Fruit fly (Drosophila melanogaster) whole organism, embryonic: ENCODE data around the gene hyd.

Source experiments
- Adf1 ChIP-seq: fragments of 200-800 bp; sonication (Bioruptor generic); IDR thresholded peaks from 2 replicates; pipeline ENCODE4 v1.3.6; 2022; ENCODE audit warnings: missing biosample characterization, missing genetic modification characterization
- Bteb2 ChIP-seq: fragments of 200-800 bp; sonication (Bioruptor generic); optimal IDR thresholded peaks from 2 replicates; lab custom pipeline; 2016; ENCODE audit warnings: missing biosample characterization, missing genetic modification characterization
- C15 ChIP-seq: fragments of 200-800 bp; sonication (Bioruptor generic); IDR thresholded peaks from 3 replicates; pipeline ENCODE4 v1.3.6; 2022; ENCODE audit warnings: missing biosample characterization, missing genetic modification characterization
- CG10959 ChIP-seq: fragments of 200-800 bp; sonication (Bioruptor generic); IDR thresholded peaks from 2 replicates; pipeline ENCODE4 v1.3.6; 2022; ENCODE audit warnings: missing biosample characterization, missing genetic modification characterization
- CG12744 ChIP-seq: fragments of 200-800 bp; sonication (Bioruptor generic); optimal IDR thresholded peaks from 2 replicates; lab custom pipeline; 2016; ENCODE audit warnings: missing biosample characterization, missing genetic modification characterization
- CG1602 ChIP-seq: fragments of 200-800 bp; sonication (Bioruptor generic); optimal IDR thresholded peaks from 3 replicates; lab custom pipeline; 2016; ENCODE audit warnings: missing biosample characterization, missing genetic modification characterization
- CG17186 ChIP-seq: fragments of 200-800 bp; sonication (Bioruptor generic); optimal IDR thresholded peaks from 3 replicates; lab custom pipeline; 2017; ENCODE audit warnings: missing biosample characterization, missing genetic modification reagents, missing genetic modification characterization
- CG17328 ChIP-seq: fragments of 200-800 bp; sonication (Bioruptor generic); IDR thresholded peaks from 2 replicates; pipeline ENCODE4 v1.3.6; 2022; ENCODE audit warnings: missing biosample characterization, missing genetic modification characterization
- CG18619 ChIP-seq: fragments of 200-800 bp; sonication (Bioruptor generic); optimal IDR thresholded peaks from 3 replicates; lab custom pipeline; 2017; ENCODE audit warnings: missing biosample characterization, mild to moderate bottlenecking, missing genetic modification characterization
- CG3065 ChIP-seq: fragments of 200-800 bp; sonication (Bioruptor generic); optimal IDR thresholded peaks from 2 replicates; lab custom pipeline; 2016; ENCODE audit warnings: missing biosample characterization, missing genetic modification characterization
- CG31224 ChIP-seq: fragments of 200-800 bp; sonication (Bioruptor generic); IDR thresholded peaks from 2 replicates; pipeline ENCODE4 v1.3.6; 2022; ENCODE audit warnings: missing biosample characterization, missing genetic modification characterization
- CG3163 ChIP-seq: fragments of 200-800 bp; sonication (Bioruptor generic); optimal IDR thresholded peaks from 3 replicates; lab custom pipeline; 2016; ENCODE audit warnings: missing biosample characterization, missing genetic modification characterization
- CG6654 ChIP-seq: fragments of 200-800 bp; sonication (Bioruptor generic); optimal IDR thresholded peaks from 2 replicates; lab custom pipeline; 2017; ENCODE audit warnings: missing biosample characterization, mild to moderate bottlenecking, missing genetic modification characterization
- CG6683 ChIP-seq: fragments of 200-800 bp; sonication (Bioruptor generic); optimal IDR thresholded peaks from 2 replicates; lab custom pipeline; 2017; ENCODE audit warnings: missing biosample characterization, mild to moderate bottlenecking, missing genetic modification characterization, missing genetic modification reagents
- CG9215 ChIP-seq: fragments of 200-800 bp; sonication (Bioruptor generic); IDR thresholded peaks from 2 replicates; pipeline ENCODE4 v1.3.6; 2022; ENCODE audit warnings: missing biosample characterization, missing genetic modification characterization
- CG9797 ChIP-seq: fragments of 200-800 bp; sonication (Bioruptor generic); optimal IDR thresholded peaks from 3 replicates; lab custom pipeline; 2018; ENCODE audit warnings: missing biosample characterization, mild to moderate bottlenecking, missing genetic modification characterization
- CG9817 ChIP-seq: fragments of 200-800 bp; sonication (Bioruptor generic); optimal IDR thresholded peaks from 2 replicates; lab custom pipeline; 2018; ENCODE audit warnings: missing biosample characterization, mild to moderate bottlenecking, missing genetic modification characterization, moderate library complexity
- Doc3 ChIP-seq: fragments of 200-800 bp; sonication (Bioruptor generic); IDR thresholded peaks from 3 replicates; pipeline ENCODE4 v1.3.6; 2022; ENCODE audit warnings: missing biosample characterization, missing genetic modification characterization; ENCODE audit not compliant: partially characterized antibody
- Ets97D ChIP-seq: fragments of 200-800 bp; sonication (Bioruptor generic); optimal IDR thresholded peaks from 3 replicates; lab custom pipeline; 2016; ENCODE audit warnings: missing biosample characterization, missing genetic modification characterization
- GATAe ChIP-seq: fragments of 200-800 bp; sonication (Bioruptor generic); conservative IDR thresholded peaks from 2 replicates; pipeline ENCODE4 v1.3.6; 2022; ENCODE audit warnings: missing biosample characterization, missing genetic modification characterization
- H15 ChIP-seq: fragments of 200-800 bp; sonication (Bioruptor generic); IDR thresholded peaks from 3 replicates; pipeline ENCODE4 v1.3.6; 2022; ENCODE audit warnings: missing biosample characterization, missing genetic modification characterization
- H2.0 ChIP-seq: fragments of 200-800 bp; sonication (Bioruptor generic); IDR thresholded peaks from 2 replicates; pipeline ENCODE4 v1.3.6; 2022; ENCODE audit warnings: missing biosample characterization, missing genetic modification characterization
- HLH3B ChIP-seq: fragments of 200-800 bp; sonication (Bioruptor generic); IDR thresholded peaks from 2 replicates; pipeline ENCODE4 v1.3.6; 2022; ENCODE audit warnings: missing biosample characterization, missing genetic modification characterization
- HmgD ChIP-seq: fragments of 200-800 bp; sonication (Bioruptor generic); optimal IDR thresholded peaks from 3 replicates; lab custom pipeline; 2016; ENCODE audit warnings: missing biosample characterization, missing genetic modification characterization
- Lpt ChIP-seq: fragments of >200 bp; optimal IDR thresholded peaks from 2 replicates; lab custom pipeline; 2018; ENCODE audit warnings: missing biosample characterization, missing genetic modification characterization
- NC2α ChIP-seq: fragments of 200-800 bp; sonication (Bioruptor generic); optimal IDR thresholded peaks from 2 replicates; lab custom pipeline; 2016; ENCODE audit warnings: missing biosample characterization, missing genetic modification characterization
- Scr ChIP-seq: fragments of 200-800 bp; sonication (Bioruptor generic); IDR thresholded peaks from 2 replicates; pipeline ENCODE4 v1.3.6; 2022; ENCODE audit warnings: missing biosample characterization, missing genetic modification characterization; ENCODE audit not compliant: partially characterized antibody
- Spps ChIP-seq: fragments of 200-800 bp; sonication (Bioruptor generic); optimal IDR thresholded peaks from 2 replicates; lab custom pipeline; 2018; ENCODE audit warnings: missing biosample characterization, mild to moderate bottlenecking, missing genetic modification characterization
- Taf1 ChIP-seq: fragments of 200-800 bp; sonication (Bioruptor generic); IDR thresholded peaks from 2 replicates; pipeline ENCODE4 v1.3.6; 2022; ENCODE audit warnings: missing biosample characterization, missing genetic modification characterization
- bsh ChIP-seq, 2 experiments: fragments of 200-800 bp; sonication (Bioruptor generic); optimal IDR thresholded peaks; 2 replicates each; lab custom pipeline; 2017 to 2018; ENCODE audit warnings: mild to moderate bottlenecking in 2 of 2, missing biosample characterization in 2 of 2, missing genetic modification characterization in 2 of 2, moderate library complexity in 1 of 2
- cas ChIP-seq: fragments of 200-800 bp; sonication (Bioruptor generic); IDR thresholded peaks from 2 replicates; pipeline ENCODE4 v1.3.6; 2022; ENCODE audit warnings: missing biosample characterization, missing genetic modification characterization
- dan ChIP-seq: fragments of 200-800 bp; sonication (Bioruptor generic); IDR thresholded peaks from 2 replicates; pipeline ENCODE4 v1.3.6; 2022; ENCODE audit warnings: missing biosample characterization, missing genetic modification characterization
- dati ChIP-seq: fragments of 200-800 bp; sonication (Bioruptor generic); IDR thresholded peaks from 2 replicates; pipeline ENCODE4 v1.3.6; 2022; ENCODE audit warnings: missing biosample characterization, missing genetic modification characterization
- ems ChIP-seq: fragments of 200-800 bp; sonication (Bioruptor generic); optimal IDR thresholded peaks from 3 replicates; lab custom pipeline; 2016; ENCODE audit warnings: missing biosample characterization, missing genetic modification characterization
- gce ChIP-seq: fragments of 200-800 bp; sonication (Bioruptor generic); IDR thresholded peaks from 3 replicates; pipeline ENCODE4 v1.3.6; 2022; ENCODE audit warnings: missing biosample characterization, missing genetic modification characterization
- gsb ChIP-seq: fragments of 200-800 bp; sonication (Bioruptor generic); IDR thresholded peaks from 2 replicates; pipeline ENCODE4 v1.3.6; 2022; ENCODE audit warnings: missing biosample characterization, missing genetic modification characterization
- hkb ChIP-seq, 2 experiments: fragments of 200-800 bp in 1 of 2; fragments of >200 bp in 1 of 2; sonication (Bioruptor generic) in 1 of 2; IDR thresholded peaks in 1 of 2; optimal IDR thresholded peaks in 1 of 2; 2 replicates each; pipeline versions ENCODE4 v1.3.6 to Lab custom; 2017 to 2022; ENCODE audit warnings: missing biosample characterization in 1 of 2, missing genetic modification characterization in 1 of 2
- luna ChIP-seq: fragments of 200-800 bp; sonication (Bioruptor generic); optimal IDR thresholded peaks from 2 replicates; lab custom pipeline; 2016; ENCODE audit warnings: missing biosample characterization, missing genetic modification characterization
- mirr ChIP-seq: fragments of 200-800 bp; sonication (Bioruptor generic); optimal IDR thresholded peaks from 3 replicates; lab custom pipeline; 2018; ENCODE audit warnings: missing biosample characterization, mild to moderate bottlenecking, missing genetic modification characterization
- pho ChIP-seq: fragments of 200-800 bp; sonication (Bioruptor generic); optimal IDR thresholded peaks from 2 replicates; lab custom pipeline; 2016; ENCODE audit warnings: missing biosample characterization, missing genetic modification characterization
- pros ChIP-seq: fragments of 200-800 bp; sonication (Bioruptor generic); optimal IDR thresholded peaks from 3 replicates; lab custom pipeline; 2019; ENCODE audit warnings: missing biosample characterization, mild to moderate bottlenecking, missing genetic modification characterization, moderate library complexity
- row ChIP-seq: fragments of 200-800 bp; sonication (Bioruptor generic); IDR thresholded peaks from 3 replicates; pipeline ENCODE4 v1.3.6; 2022; ENCODE audit warnings: missing biosample characterization, missing genetic modification characterization
- sc ChIP-seq, 3 experiments: fragments of >200 bp in 2 of 3; fragments of 200-800 bp in 1 of 3; sonication (Bioruptor generic) in 1 of 3; optimal IDR thresholded peaks; 2 replicates in 2 of 3; 3 replicates in 1 of 3; lab custom pipeline; 2017; ENCODE audit warnings: mild to moderate bottlenecking in 1 of 3, missing biosample characterization in 1 of 3, missing genetic modification characterization in 1 of 3, missing genetic modification reagents in 1 of 3
- shn ChIP-seq: fragments of 200-800 bp; sonication (Bioruptor generic); optimal IDR thresholded peaks from 3 replicates; lab custom pipeline; 2016; ENCODE audit warnings: missing biosample characterization, missing genetic modification characterization
- sisA ChIP-seq: fragments of 200-800 bp; sonication (Bioruptor generic); IDR thresholded peaks from 2 replicates; pipeline ENCODE4 v1.3.6; 2022; ENCODE audit warnings: missing biosample characterization, missing genetic modification characterization
- so ChIP-seq: fragments of 200-800 bp; sonication (Bioruptor generic); IDR thresholded peaks from 3 replicates; pipeline ENCODE4 v1.3.6; 2022; ENCODE audit warnings: missing biosample characterization, missing genetic modification characterization
- sob ChIP-seq: fragments of 200-800 bp; sonication (Bioruptor generic); IDR thresholded peaks from 2 replicates; pipeline ENCODE4 v1.3.6; 2022; ENCODE audit warnings: missing biosample characterization, missing genetic modification characterization
- sqz ChIP-seq: fragments of 200-800 bp; sonication (Bioruptor generic); optimal IDR thresholded peaks from 3 replicates; lab custom pipeline; 2018; ENCODE audit warnings: missing biosample characterization, mild to moderate bottlenecking, missing genetic modification characterization
- sr ChIP-seq: fragments of 200-800 bp; sonication (Bioruptor generic); IDR thresholded peaks from 3 replicates; pipeline ENCODE4 v1.3.6; 2022; ENCODE audit warnings: missing biosample characterization, missing genetic modification characterization
- tap ChIP-seq: fragments of 200-800 bp; optimal IDR thresholded peaks from 3 replicates; lab custom pipeline; 2019; ENCODE audit warnings: missing biosample characterization, mild to moderate bottlenecking, missing genetic modification characterization, moderate library complexity
- trem ChIP-seq: fragments of 200-800 bp; optimal IDR thresholded peaks from 3 replicates; lab custom pipeline; 2019; ENCODE audit warnings: missing biosample characterization, mild to moderate bottlenecking, missing genetic modification characterization, moderate library complexity
- yki ChIP-seq: fragments of >200 bp; optimal IDR thresholded peaks from 3 replicates; lab custom pipeline; 2018
- zf30C ChIP-seq: fragments of 200-800 bp; sonication (Bioruptor generic); optimal IDR thresholded peaks from 3 replicates; lab custom pipeline; 2018; ENCODE audit warnings: missing biosample characterization, mild to moderate bottlenecking, missing genetic modification characterization

hyd gene

dm6 chr3R:9710886-9711285, 14.5 kb downstream of the hyd start, which contains the start of the genes trbd and dmt (continued):
- no peak for TF ChIP-seq CG6654 (GFP tag; lab: Kevin White, UChicago)
- TF ChIP-seq CG9215 (GFP tag; lab: Robert Waterston, UW), result no peak
- no peak for TF ChIP-seq Scr (GFP tag; lab: Robert Waterston, UW)
- peak; percentile 40 for TF ChIP-seq CG1602
- TF ChIP-seq GATAe (GFP tag; lab: Robert Waterston, UW), result no peak
- TF ChIP-seq HLH3B (GFP tag; lab: Robert Waterston, UW), result no peak
- no peak for TF ChIP-seq yki (lab: Kevin White, UChicago)
- no peak for TF ChIP-seq Doc3
- no peak for TF ChIP-seq CG12744 (GFP tag; lab: Kevin White, UChicago)
- TF ChIP-seq H15 (GFP tag; lab: Robert Waterston, UW), result no peak
- peak; percentile 90 for TF ChIP-seq HmgD (GFP tag; lab: Kevin White, UChicago)
- no peak for TF ChIP-seq Taf1 (GFP tag; lab: Robert Waterston, UW)
- peak; percentile 37 for TF ChIP-seq shn
- peak; percentile 26 for TF ChIP-seq ems (GFP tag; lab: Kevin White, UChicago)
- no peak for TF ChIP-seq Spps (tag; lab: Kevin White, UChicago)
- no peak for TF ChIP-seq CG9817
- no peak for TF ChIP-seq CG6683 (GFP tag; lab: Kevin White, UChicago)
- no peak for TF ChIP-seq H2.0 (GFP tag; lab: Robert Waterston, UW)
- TF ChIP-seq dati (GFP tag; lab: Robert Waterston, UW), result no peak
- no peak for TF ChIP-seq CG18619 (GFP tag; lab: Kevin White, UChicago)
- no peak for TF ChIP-seq so (GFP tag; lab: Robert Waterston, UW)
- TF ChIP-seq CG9797 (GFP tag; lab: Kevin White, UChicago), result peak; percentile 96
- TF ChIP-seq sqz (GFP tag; lab: Kevin White, UChicago), result no peak
- peak; percentile 76 for TF ChIP-seq pho
- no peak for TF ChIP-seq cas (GFP tag; lab: Robert Waterston, UW)
- no peak for TF ChIP-seq gce (GFP tag; lab: Robert Waterston, UW)
- no peak for TF ChIP-seq CG17328 (GFP tag; lab: Robert Waterston, UW)
- TF ChIP-seq sr (GFP tag; lab: Robert Waterston, UW), result no peak
- peak; percentile 46 for TF ChIP-seq luna (GFP tag; lab: Kevin White, UChicago)
- TF ChIP-seq CG17186 (GFP tag; lab: Kevin White, UChicago), result peak; percentile 59
- TF ChIP-seq sob, result no peak
- peak; percentile 94 for TF ChIP-seq Ets97D
- no peak for TF ChIP-seq pros
- TF ChIP-seq CG3163 (GFP tag; lab: Kevin White, UChicago), result peak; percentile 62
- TF ChIP-seq CG10959, result no peak
- no peak for TF ChIP-seq C15
- no peak for TF ChIP-seq tap (tag; lab: Kevin White, UChicago)
- TF ChIP-seq Lpt (GFP tag; lab: Kevin White, UChicago), result no peak
- TF ChIP-seq sc (optimal IDR thresholded peaks at IDR 0.05; lab: Kevin White, UChicago), result no peak
- no peak for TF ChIP-seq sc (GFP tag; optimal IDR thresholded peaks at IDR 0.05; lab: Kevin White, UChicago)
- no peak for TF ChIP-seq row (GFP tag; lab: Robert Waterston, UW)
- TF ChIP-seq CG3065, result no peak
- TF ChIP-seq trem, result peak; percentile 78
- TF ChIP-seq bsh (GFP tag; optimal IDR thresholded peaks at IDR 0.05; lab: Kevin White, UChicago), result no peak
- TF ChIP-seq CG31224 (GFP tag; lab: Robert Waterston, UW), result no peak
- TF ChIP-seq Bteb2 (GFP tag; lab: Kevin White, UChicago), result peak; percentile 42
- no peak for TF ChIP-seq Adf1 (GFP tag; lab: Robert Waterston, UW)
- no peak for TF ChIP-seq sisA (GFP tag; lab: Robert Waterston, UW)
- no peak for TF ChIP-seq NC2α (GFP tag; lab: Kevin White, UChicago)
- no peak for TF ChIP-seq gsb (GFP tag; lab: Robert Waterston, UW)
- no peak for TF ChIP-seq zf30C (GFP tag; lab: Kevin White, UChicago)
- peak; percentile 24 for TF ChIP-seq hkb (optimal IDR thresholded peaks at IDR 0.05; lab: Kevin White, UChicago)
- TF ChIP-seq hkb (GFP tag; IDR thresholded peaks at IDR 0.05; lab: Robert Waterston, UW), result no peak
- TF ChIP-seq dan (GFP tag; lab: Robert Waterston, UW), result no peak
- TF ChIP-seq mirr (GFP tag; lab: Kevin White, UChicago), result no peak
